Worm (Caenorhabditis elegans): ENCODE data around the gene clec-186.

Gene clec-186

DNA sequence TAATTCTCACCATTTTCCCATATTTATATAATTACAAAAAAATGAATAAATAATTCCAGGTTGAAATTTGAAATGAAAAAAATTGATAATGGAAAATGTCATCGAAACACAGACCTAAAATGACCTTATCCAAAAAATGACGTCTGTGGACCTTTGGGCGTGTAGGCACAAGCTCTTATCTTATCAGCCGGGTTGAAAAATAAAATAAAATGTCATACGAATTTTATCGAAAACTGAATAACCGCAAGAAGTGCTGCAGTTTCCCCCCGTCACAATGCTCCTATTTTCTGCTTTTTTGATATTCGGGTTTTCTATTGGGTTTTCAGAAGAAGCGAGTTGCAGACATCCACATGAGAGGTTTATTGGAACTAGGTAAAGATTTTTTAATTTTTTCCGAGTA, at the start of gene clec-186:
Gene clec-186, plus strand, starts transcription at position 226 of the 400 bp plus-strand sequence.
- TF ChIP-seq tab-1 (GFP tag; IDR thresholded peaks at IDR 0.05) (no peak), med-1 (GFP tag; optimal IDR thresholded peaks at IDR 0.05; ENCODE audit: insufficient read depth) (no peak), ref-1 (GFP tag; conservative IDR thresholded peaks at IDR 0.05) (no peak), ztf-23 (GFP tag; IDR thresholded peaks at IDR 0.05) (no peak), T22C8.4 (GFP tag; IDR thresholded peaks at IDR 0.05) (no peak), klf-2 (GFP tag; conservative IDR thresholded peaks at IDR 0.05) (no peak), ztf-29 (GFP tag; IDR thresholded peaks at IDR 0.05) (no peak), flt-1 (GFP tag; IDR thresholded peaks at IDR 0.05) (no peak), cog-1 (tag; optimal IDR thresholded peaks at IDR 0.05) (no peak)

DNA sequence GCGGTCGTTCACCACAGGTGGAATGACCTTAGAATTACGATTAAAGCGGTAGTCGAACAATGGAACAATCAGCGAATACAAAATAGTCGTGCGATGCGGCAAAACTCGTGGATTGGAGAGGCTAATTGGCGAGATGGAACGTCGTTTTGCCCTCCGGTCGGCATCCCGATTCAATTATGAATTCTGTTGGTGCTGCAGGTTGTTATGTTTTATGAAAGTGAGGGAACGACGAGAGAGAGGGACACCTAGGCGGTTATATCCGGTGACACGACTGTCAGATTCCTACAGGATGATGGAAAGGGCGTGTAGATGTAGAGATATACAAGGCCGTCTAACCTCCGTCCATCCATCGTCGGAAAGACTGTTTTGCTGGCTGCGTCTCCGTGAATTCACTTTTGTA, 49.3 kb upstream of the clec-186 start:
- no peak for TF ChIP-seq ztf-29 (GFP tag; IDR thresholded peaks at IDR 0.05)

DNA sequence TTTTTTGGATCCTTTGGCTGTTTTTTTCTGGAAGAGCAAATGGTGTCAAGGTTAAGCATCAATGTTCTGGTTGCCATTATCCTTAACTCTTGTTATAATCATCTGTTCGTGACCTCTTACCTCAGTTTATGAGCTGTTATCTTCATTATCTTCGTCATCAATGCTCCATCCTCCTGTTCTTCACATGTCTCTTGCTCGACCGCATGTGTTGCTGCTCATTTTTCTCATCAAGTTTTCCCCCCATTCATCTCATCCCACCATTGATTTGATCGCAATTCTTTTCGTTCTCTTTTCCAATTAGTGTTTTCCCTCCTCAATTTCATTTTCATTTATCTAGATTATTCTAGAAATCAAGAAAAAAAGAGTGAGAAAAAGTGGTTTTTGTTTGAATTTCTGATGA, 48.4 kb upstream of the clec-186 start:
- TF ChIP-seq tab-1 (GFP tag; IDR thresholded peaks at IDR 0.05) (no peak), ztf-29 (GFP tag; IDR thresholded peaks at IDR 0.05) (no peak), klf-2 (GFP tag; conservative IDR thresholded peaks at IDR 0.05) (no peak), flt-1 (GFP tag; IDR thresholded peaks at IDR 0.05) (no peak), ref-1 (GFP tag; conservative IDR thresholded peaks at IDR 0.05) (no peak), med-1 (GFP tag; optimal IDR thresholded peaks at IDR 0.05; ENCODE audit: insufficient read depth) (no peak), ztf-23 (GFP tag; IDR thresholded peaks at IDR 0.05) (no peak), T22C8.4 (GFP tag; IDR thresholded peaks at IDR 0.05) (no peak), cog-1 (tag; optimal IDR thresholded peaks at IDR 0.05) (no peak)

DNA sequence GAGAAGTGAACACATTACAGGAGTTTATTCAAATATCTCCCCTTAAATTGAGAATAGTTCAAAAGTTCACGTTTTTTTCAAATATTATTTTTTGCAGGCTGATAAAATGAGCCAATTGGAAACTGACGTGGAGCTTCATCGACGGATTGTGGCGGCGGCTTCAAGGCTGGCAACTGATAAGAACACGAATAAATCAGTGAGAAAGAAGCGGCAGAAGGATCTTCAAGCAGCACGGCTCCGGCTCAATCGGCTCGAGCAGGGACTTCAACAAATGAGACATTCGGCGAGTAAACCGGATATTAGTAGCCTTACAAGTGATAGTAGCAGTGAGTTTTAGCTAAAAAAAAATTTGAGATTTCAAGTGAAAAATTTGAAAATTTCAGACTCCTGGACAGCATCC, 40.6 kb upstream of the clec-186 start, which contains the start of gene M02B1.4:
Gene M02B1.4, minus strand, starts transcription at position 9 of the 400 bp plus-strand sequence.
- TF ChIP-seq flt-1 (GFP tag; IDR thresholded peaks at IDR 0.05), result no peak

DNA sequence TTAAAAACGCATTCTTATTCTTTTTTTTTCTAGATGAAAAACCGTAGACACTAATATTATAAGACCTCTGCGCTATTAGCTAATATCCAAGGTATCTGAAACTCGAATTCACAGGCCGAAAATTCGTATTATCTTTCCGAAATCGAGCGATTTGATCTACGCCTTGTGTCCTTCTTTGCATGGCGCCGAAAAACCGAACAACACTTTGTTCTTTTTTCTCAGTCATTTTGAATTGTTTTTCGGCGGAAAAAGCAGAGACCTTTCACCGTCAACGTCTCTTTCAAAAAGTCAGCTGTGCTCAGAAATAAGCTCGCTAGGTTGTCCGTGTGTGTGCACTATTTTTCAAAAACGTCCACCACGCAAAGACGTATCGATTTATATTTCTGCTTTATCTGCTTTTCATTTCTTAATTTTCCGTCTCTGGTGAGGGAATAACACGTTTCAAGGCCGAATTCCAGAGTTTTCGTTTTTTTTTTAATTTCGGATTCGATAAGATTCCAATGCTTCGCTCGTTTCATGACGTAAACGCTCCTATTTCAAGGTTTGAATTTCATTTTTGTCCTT, 35.0 kb upstream of the clec-186 start:
- TF ChIP-seq ref-1 (GFP tag; conservative IDR thresholded peaks at IDR 0.05) (no peak), ztf-23 (GFP tag; IDR thresholded peaks at IDR 0.05) (no peak), flt-1 (GFP tag; IDR thresholded peaks at IDR 0.05) (no peak)

DNA sequence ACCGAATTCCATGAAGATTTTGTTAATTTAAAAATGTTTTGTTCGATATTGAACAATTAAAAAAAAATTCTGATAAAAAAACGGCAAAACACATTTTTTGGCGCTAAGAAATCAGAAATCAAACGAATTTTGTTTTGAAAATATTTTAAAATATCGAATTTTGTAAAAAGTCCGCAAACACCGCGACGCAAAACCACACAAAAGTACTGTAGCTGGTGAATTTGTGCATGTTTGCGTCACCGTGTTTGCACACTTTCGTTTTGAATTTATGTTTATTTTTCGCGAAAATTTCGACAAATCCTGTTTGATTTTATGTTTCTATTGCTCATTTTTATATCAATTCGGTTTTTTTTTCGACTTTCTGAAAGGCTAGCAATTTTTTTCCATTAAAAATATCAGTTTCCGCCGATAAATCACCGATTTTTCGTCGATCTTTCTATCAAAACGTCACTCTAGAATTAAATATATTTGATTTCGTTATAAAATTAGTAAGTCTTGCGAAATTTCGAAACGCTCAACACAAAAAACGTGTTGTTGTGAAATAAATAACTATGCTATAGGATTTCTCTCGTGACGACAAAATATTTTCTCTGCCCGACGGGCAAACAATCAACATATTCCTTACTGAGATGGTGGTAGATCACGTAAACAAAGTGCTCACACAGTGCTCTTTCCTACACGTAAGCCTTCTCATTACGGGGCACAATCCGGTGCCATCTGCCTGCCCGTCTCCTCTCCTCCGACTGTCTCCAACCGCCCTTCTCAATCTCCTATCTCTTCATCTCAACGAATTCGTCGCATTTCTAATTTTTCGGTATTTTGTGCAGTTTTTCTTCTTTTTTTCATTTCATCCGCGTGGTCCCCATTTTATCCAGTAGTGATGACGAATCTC, 34.1 kb upstream of the clec-186 start:
- TF ChIP-seq ref-1 (GFP tag; conservative IDR thresholded peaks at IDR 0.05) (no peak), med-1 (GFP tag; optimal IDR thresholded peaks at IDR 0.05; ENCODE audit: insufficient read depth) (no peak), ztf-29 (GFP tag; IDR thresholded peaks at IDR 0.05) (no peak), T22C8.4 (GFP tag; IDR thresholded peaks at IDR 0.05) (no peak), flt-1 (GFP tag; IDR thresholded peaks at IDR 0.05) (no peak), tab-1 (GFP tag; IDR thresholded peaks at IDR 0.05) (no peak), klf-2 (GFP tag; conservative IDR thresholded peaks at IDR 0.05) (no peak), cog-1 (tag; optimal IDR thresholded peaks at IDR 0.05) (no peak), ztf-23 (GFP tag; IDR thresholded peaks at IDR 0.05) (no peak)

DNA sequence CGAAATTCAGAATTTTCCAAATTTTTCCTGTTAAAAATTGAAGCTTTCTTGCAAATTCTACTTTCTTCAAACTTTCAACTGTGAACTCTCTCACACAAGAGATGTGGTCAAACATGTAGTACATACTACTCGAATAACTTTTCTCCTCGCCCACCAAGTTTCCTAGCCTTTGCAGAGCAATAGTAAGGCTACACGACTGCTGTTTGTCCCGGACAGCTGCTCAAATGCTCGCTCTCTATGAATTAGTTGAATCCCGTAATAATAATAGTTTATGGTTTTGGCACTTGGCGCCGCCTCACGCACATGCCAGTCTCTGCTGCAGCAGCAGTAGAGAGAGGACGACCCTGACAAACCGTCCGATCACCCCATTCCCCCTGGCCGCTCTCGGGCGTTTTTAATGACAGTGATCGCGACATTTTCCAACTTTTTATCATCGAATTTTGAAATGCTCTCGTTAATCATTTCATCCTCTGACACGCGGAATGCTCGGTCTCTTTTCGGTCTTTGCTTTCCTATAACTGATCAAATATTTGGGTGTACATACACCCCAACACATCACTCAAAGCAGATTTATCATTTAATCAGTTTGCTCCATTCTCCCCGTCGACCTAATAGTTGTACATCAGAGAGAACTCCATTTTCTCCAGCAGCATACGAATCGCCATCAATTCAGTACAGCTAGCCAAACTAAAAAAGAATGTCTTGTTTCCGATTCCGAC, 32.1 kb upstream of the clec-186 start:
- no peak for TF ChIP-seq ztf-29 (GFP tag; IDR thresholded peaks at IDR 0.05)
- TF ChIP-seq med-1 (GFP tag; optimal IDR thresholded peaks at IDR 0.05; ENCODE audit: insufficient read depth), result no peak
- TF ChIP-seq cog-1 (tag; optimal IDR thresholded peaks at IDR 0.05), result no peak
- no peak for TF ChIP-seq klf-2 (GFP tag; conservative IDR thresholded peaks at IDR 0.05)
- TF ChIP-seq flt-1 (GFP tag; IDR thresholded peaks at IDR 0.05), result no peak
- TF ChIP-seq ref-1 (GFP tag; conservative IDR thresholded peaks at IDR 0.05), result no peak
- TF ChIP-seq ztf-23 (GFP tag; IDR thresholded peaks at IDR 0.05), result no peak
- no peak for TF ChIP-seq T22C8.4 (GFP tag; IDR thresholded peaks at IDR 0.05)
- no peak for TF ChIP-seq tab-1 (GFP tag; IDR thresholded peaks at IDR 0.05)

DNA sequence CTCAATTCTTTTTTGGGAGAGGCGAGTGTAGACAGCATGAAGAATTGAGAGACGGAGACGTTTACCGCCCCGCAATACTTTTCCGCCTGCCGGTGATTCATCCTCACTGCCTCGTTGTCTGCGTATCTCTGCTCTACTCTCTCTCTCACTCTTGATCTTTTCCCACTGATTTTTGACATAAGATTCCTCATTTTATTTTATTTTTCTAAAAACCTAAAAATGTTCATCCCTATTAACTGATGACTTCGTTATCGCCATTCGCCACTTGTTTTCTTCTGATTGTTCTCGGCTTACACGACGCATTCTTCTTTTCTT, 31.5 kb upstream of the clec-186 start:
- no peak for TF ChIP-seq med-1 (GFP tag; optimal IDR thresholded peaks at IDR 0.05; ENCODE audit: insufficient read depth)
- TF ChIP-seq cog-1 (tag; optimal IDR thresholded peaks at IDR 0.05), result no peak
- no peak for TF ChIP-seq T22C8.4 (GFP tag; IDR thresholded peaks at IDR 0.05)
- TF ChIP-seq ztf-23 (GFP tag; IDR thresholded peaks at IDR 0.05), result no peak
- no peak for TF ChIP-seq klf-2 (GFP tag; conservative IDR thresholded peaks at IDR 0.05)
- TF ChIP-seq flt-1 (GFP tag; IDR thresholded peaks at IDR 0.05), result no peak
- TF ChIP-seq ztf-29 (GFP tag; IDR thresholded peaks at IDR 0.05), result no peak
- TF ChIP-seq ref-1 (GFP tag; conservative IDR thresholded peaks at IDR 0.05), result no peak
- TF ChIP-seq tab-1 (GFP tag; IDR thresholded peaks at IDR 0.05), result no peak

DNA sequence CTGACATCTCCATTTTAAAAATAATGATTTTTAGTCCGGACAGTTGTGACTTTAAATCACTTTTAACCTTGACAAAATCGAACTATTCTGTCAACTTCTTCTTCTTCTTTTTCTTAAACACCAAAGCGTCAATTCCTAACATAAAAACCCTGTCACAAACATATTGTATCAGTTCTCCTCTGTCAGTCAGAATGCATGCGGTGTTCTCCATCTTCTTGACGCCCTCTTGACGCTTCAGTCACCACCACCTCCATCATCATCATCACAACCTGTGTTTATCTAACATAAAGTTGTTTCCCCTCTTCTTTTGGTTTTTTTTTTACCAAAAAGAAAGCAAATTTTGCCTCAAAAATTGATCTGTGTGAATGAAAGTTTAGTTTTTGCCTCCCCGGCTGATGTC, 30.5 kb upstream of the clec-186 start:
- no peak for TF ChIP-seq klf-2 (GFP tag; conservative IDR thresholded peaks at IDR 0.05)
- TF ChIP-seq flt-1 (GFP tag; IDR thresholded peaks at IDR 0.05), result no peak
- no peak for TF ChIP-seq ztf-29 (GFP tag; IDR thresholded peaks at IDR 0.05)
- no peak for TF ChIP-seq ztf-23 (GFP tag; IDR thresholded peaks at IDR 0.05)
- TF ChIP-seq tab-1 (GFP tag; IDR thresholded peaks at IDR 0.05), result no peak
- TF ChIP-seq T22C8.4 (GFP tag; IDR thresholded peaks at IDR 0.05), result no peak
- TF ChIP-seq ref-1 (GFP tag; conservative IDR thresholded peaks at IDR 0.05), result no peak
- TF ChIP-seq cog-1 (tag; optimal IDR thresholded peaks at IDR 0.05), result no peak

DNA sequence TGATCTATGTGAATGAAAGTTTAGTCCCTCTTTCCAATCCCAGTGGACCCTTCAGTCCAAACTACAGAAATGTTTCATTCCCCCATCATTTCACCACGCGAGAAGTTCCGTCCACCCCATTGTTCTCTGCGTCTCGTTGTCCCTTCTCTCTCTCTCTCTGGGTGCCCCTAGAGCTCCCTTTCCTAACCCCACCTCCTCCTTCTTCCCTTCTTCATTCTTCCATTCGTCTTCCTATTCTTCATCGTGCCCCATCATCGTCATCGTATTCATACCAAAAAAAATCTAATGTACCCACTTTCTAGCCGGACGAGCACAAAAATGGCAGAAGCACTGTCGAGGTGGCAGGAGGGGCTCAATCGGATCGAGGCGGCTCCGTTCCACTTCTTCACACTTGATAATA, 29.7 kb upstream of the clec-186 start, which contains the start of gene M02B1.3:
Gene M02B1.3, plus strand, starts transcription at position 301 of the 400 bp plus-strand sequence.
- no peak for TF ChIP-seq klf-2 (GFP tag; conservative IDR thresholded peaks at IDR 0.05)
- TF ChIP-seq med-1 (GFP tag; optimal IDR thresholded peaks at IDR 0.05; ENCODE audit: insufficient read depth), result no peak
- no peak for TF ChIP-seq flt-1 (GFP tag; IDR thresholded peaks at IDR 0.05)
- no peak for TF ChIP-seq cog-1 (tag; optimal IDR thresholded peaks at IDR 0.05)
- TF ChIP-seq ztf-29 (GFP tag; IDR thresholded peaks at IDR 0.05), result no peak
- no peak for TF ChIP-seq tab-1 (GFP tag; IDR thresholded peaks at IDR 0.05)
- TF ChIP-seq T22C8.4 (GFP tag; IDR thresholded peaks at IDR 0.05), result no peak
- no peak for TF ChIP-seq ref-1 (GFP tag; conservative IDR thresholded peaks at IDR 0.05)
- no peak for TF ChIP-seq ztf-23 (GFP tag; IDR thresholded peaks at IDR 0.05)
